Worm (Caenorhabditis elegans): Measurements from ENCODE around the gene cwn-2.

ce11 chrIV:10068266-10068665 is 650 bp downstream of the cwn-2 start:
- TF ChIP-seq F52B5.7 (tag; optimal IDR thresholded peaks at IDR 0.05): no peak
- no peak for TF ChIP-seq aptf-2 (GFP tag; conservative IDR thresholded peaks at IDR 0.05)
- TF ChIP-seq let-607 (tag; optimal IDR thresholded peaks at IDR 0.05): no peak
